Fruit fly (Drosophila melanogaster): ENCODE data around the gene CG34043.
A peak's percentile ranks its signal among the peaks of the same experiment; 100 is the strongest.

Gene CG34043

dm6 chr2L:10249655-10250202 is 30.9 kb downstream of the CG34043 start (continued):
- TF ChIP-seq kah (GFP tag; optimal IDR thresholded peaks at IDR 0.05) (peak; percentile 55), CG18262 (tag; optimal IDR thresholded peaks at IDR 0.05) (peak; percentile 23), CG14050 (GFP tag; IDR thresholded peaks at IDR 0.05) (no peak), CG12299 (tag; optimal IDR thresholded peaks at IDR 0.05) (peak; percentile 55), Nf-YB (GFP tag; optimal IDR thresholded peaks at IDR 0.05) (no peak), CHES-1-like (GFP tag; optimal IDR thresholded peaks at IDR 0.05) (peak; percentile 15), jigr1 (GFP tag; IDR thresholded peaks at IDR 0.05) (no peak), CG8089 (GFP tag; optimal IDR thresholded peaks at IDR 0.05) (peak; percentile 26), Atf6 (GFP tag; IDR thresholded peaks at IDR 0.05) (no peak; the same call in 1 of the 2 replicates), HmgZ (tag; optimal IDR thresholded peaks at IDR 0.05) (peak; percentile 0), Spps (tag; optimal IDR thresholded peaks at IDR 0.05) (peak; percentile 2), pfk (GFP tag; optimal IDR thresholded peaks at IDR 0.05) (peak; percentile 75), Gug (GFP tag; IDR thresholded peaks at IDR 0.05) (no peak), CG34422 (GFP tag; IDR thresholded peaks at IDR 0.05) (0 out of 3 replicates have a peak, but pooled peaks have one; percentile 39), CG16779 (GFP tag; IDR thresholded peaks at IDR 0.05) (no peak), CG42726 (GFP tag; IDR thresholded peaks at IDR 0.05; ENCODE audit: partially characterized antibody) (no peak), Pdp1 (GFP tag; optimal IDR thresholded peaks at IDR 0.05) (no peak), hb (GFP tag; IDR thresholded peaks at IDR 0.05; ENCODE audit: partially characterized antibody) (no peak), fd64A (GFP tag; optimal IDR thresholded peaks at IDR 0.05) (peak; percentile 75), Hr39 (optimal IDR thresholded peaks at IDR 0.05) (no peak), CG15601 (tag; optimal IDR thresholded peaks at IDR 0.05) (no peak), CG15073 (GFP tag; optimal IDR thresholded peaks at IDR 0.05) (no peak), chm (GFP tag; IDR thresholded peaks at IDR 0.05) (peak; percentile 80), lola (GFP tag; optimal IDR thresholded peaks at IDR 0.05) (peak in 1 of 3 experiments; percentile 51), E2f1 (GFP tag; IDR thresholded peaks at IDR 0.05) (no peak), CG6254 (GFP tag; optimal IDR thresholded peaks at IDR 0.05) (peak; percentile 11), Sin3A (optimal IDR thresholded peaks at IDR 0.05) (no peak), CrebB (tag; optimal IDR thresholded peaks at IDR 0.05) (peak; percentile 64), croc (GFP tag; conservative IDR thresholded peaks at IDR 0.05) (no peak), CG14965 (GFP tag; optimal IDR thresholded peaks at IDR 0.05; ENCODE audit: borderline replicate concordance) (no peak), CG17385 (GFP tag; optimal IDR thresholded peaks at IDR 0.05) (no peak), lbe (GFP tag; optimal IDR thresholded peaks at IDR 0.05) (no peak), odd (GFP tag; optimal IDR thresholded peaks at IDR 0.05) (peak; percentile 11), CG1603 (tag; optimal IDR thresholded peaks at IDR 0.05) (peak; percentile 19), phol (tag; optimal IDR thresholded peaks at IDR 0.05) (no peak), Xbp1 (GFP tag; optimal IDR thresholded peaks at IDR 0.05) (no peak), CG17912 (GFP tag; optimal IDR thresholded peaks at IDR 0.05) (peak; percentile 44), CG34376 (GFP tag; optimal IDR thresholded peaks at IDR 0.05) (peak; percentile 80), CG8924 (tag; optimal IDR thresholded peaks at IDR 0.05) (peak; percentile 33), Sox100B (GFP tag; optimal IDR thresholded peaks at IDR 0.05) (peak; percentile 75), Sry-δ (GFP tag; optimal IDR thresholded peaks at IDR 0.05) (no peak), ase (GFP tag; IDR thresholded peaks at IDR 0.05) (no peak), CG1792 (GFP tag; optimal IDR thresholded peaks at IDR 0.05) (no peak), Xrp1 (GFP tag; IDR thresholded peaks at IDR 0.05) (peak; percentile 64), hkb (optimal IDR thresholded peaks at IDR 0.05) (no peak), hkb (GFP tag; IDR thresholded peaks at IDR 0.05) (peak; percentile 42; the same call in 1 of the 2 replicates), sim (GFP tag; IDR thresholded peaks at IDR 0.05) (no peak), Oli (tag; optimal IDR thresholded peaks at IDR 0.05) (no peak), CG13296 (GFP tag; optimal IDR thresholded peaks at IDR 0.05) (peak; percentile 80), BEAF-32 (GFP tag; optimal IDR thresholded peaks at IDR 0.05) (no peak), CG3163 (GFP tag; optimal IDR thresholded peaks at IDR 0.05) (peak; percentile 11)
